Worm (Caenorhabditis elegans) whole organism, L3 larva: Measurements from ENCODE around the gene Y54G11A.2.

ENCODE experiments used
- ama-1 ChIP-seq: fragments of 150-350 bp; optimal IDR thresholded peaks from 2 replicates; lab custom pipeline; 2018
- elt-2 ChIP-seq: sonication (generic microtip); optimal IDR thresholded peaks from 2 replicates; lab custom pipeline; 2016; ENCODE audit warnings: missing genetic modification reagents, mild to moderate bottlenecking, missing genetic modification characterization, missing compliant biosample characterization
- mdl-1 ChIP-seq: fragments of 150-350 bp; optimal IDR thresholded peaks from 2 replicates; lab custom pipeline; 2014; ENCODE audit warnings: missing biosample characterization, missing genetic modification characterization
- nhr-12 ChIP-seq: fragments of 150-350 bp; optimal IDR thresholded peaks from 2 replicates; lab custom pipeline; 2014; ENCODE audit warnings: missing biosample characterization, missing genetic modification characterization
- pqm-1 ChIP-seq: fragments of 150-350 bp; optimal IDR thresholded peaks from 2 replicates; lab custom pipeline; 2017; ENCODE audit warnings: missing biosample characterization, missing genetic modification characterization, inconsistent platforms
- skn-1 ChIP-seq: fragments of 150-350 bp; optimal IDR thresholded peaks from 2 replicates; lab custom pipeline; 2014; ENCODE audit warnings: missing biosample characterization, missing genetic modification characterization
- unc-62 ChIP-seq: fragments of 150-350 bp; sonication (generic microtip); optimal IDR thresholded peaks from 4 replicates; lab custom pipeline; 2014; ENCODE audit warnings: missing biosample characterization, missing genetic modification reagents, missing genetic modification characterization

DNA sequence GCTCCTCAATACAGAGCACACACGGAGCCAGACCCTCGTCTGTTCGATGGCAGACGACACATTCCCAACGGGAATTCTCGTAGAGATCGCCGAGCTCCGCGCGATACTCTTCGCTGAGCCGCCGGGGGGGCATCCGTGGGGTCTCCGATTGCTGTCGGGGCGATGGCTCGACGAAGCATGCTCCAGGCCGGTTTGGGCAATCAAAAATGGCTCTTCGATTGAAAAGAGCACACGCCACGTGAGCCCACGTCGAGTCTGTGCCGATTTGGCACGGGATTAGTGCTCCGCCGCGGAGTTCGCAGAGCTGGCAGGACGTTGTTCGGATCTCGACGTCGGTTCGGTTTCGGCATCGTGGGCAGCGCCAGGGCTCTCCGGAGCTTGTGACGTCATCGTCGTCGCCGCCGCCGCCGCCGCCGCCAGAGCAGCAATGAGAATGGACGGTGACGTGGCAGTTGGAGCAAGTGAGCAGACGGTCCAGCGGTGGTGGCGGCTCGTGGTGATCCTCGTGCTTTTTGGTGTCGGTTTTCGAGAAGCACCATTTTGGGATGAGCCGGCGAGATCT lies 14.8 kb upstream of the Y54G11A.2 start:
- TF ChIP-seq elt-2 (tag; lab: Kevin White, UChicago) (no peak), unc-62 (no peak), nhr-12 (tag; lab: Kevin White, UChicago) (no peak), mdl-1 (tag; lab: Kevin White, UChicago) (no peak), ama-1 (no peak), pqm-1 (tag; lab: Kevin White, UChicago) (no peak), skn-1 (tag; lab: Kevin White, UChicago) (no peak)
